Worm (Caenorhabditis elegans) whole organism, late embryonic: Measurements from ENCODE around the gene tag-276.

Experiments
- C08G9.2 ChIP-seq: sonication (generic microtip); optimal IDR thresholded peaks from 2 replicates; lab custom pipeline; 2016; ENCODE audit warnings: mild to moderate bottlenecking, missing genetic modification characterization, moderate library complexity, missing compliant biosample characterization
- K02D7.2 ChIP-seq: sonication (generic microtip); optimal IDR thresholded peaks from 2 replicates; lab custom pipeline; 2017; ENCODE audit warnings: mild to moderate bottlenecking, missing genetic modification characterization, missing compliant biosample characterization
- K09A11.1 ChIP-seq: sonication (generic microtip); optimal IDR thresholded peaks from 2 replicates; lab custom pipeline; 2017; ENCODE audit warnings: antibody characterized with exemption, mild to moderate bottlenecking, missing genetic modification characterization, missing compliant biosample characterization; ENCODE audit not compliant: insufficient read depth
- T23F11.4 ChIP-seq: fragments of 200-800 bp; sonication (Bioruptor generic); optimal IDR thresholded peaks from 2 replicates; lab custom pipeline; 2018; ENCODE audit warnings: mild to moderate bottlenecking, missing genetic modification characterization, missing compliant biosample characterization
- Y22D7AL.16 ChIP-seq: sonication (generic microtip); optimal IDR thresholded peaks from 2 replicates; lab custom pipeline; 2016; ENCODE audit warnings: missing genetic modification characterization, missing compliant biosample characterization
- ceh-14 ChIP-seq: sonication (generic microtip); optimal IDR thresholded peaks from 2 replicates; lab custom pipeline; 2016; ENCODE audit warnings: missing genotype, missing genetic modification characterization, missing compliant biosample characterization
- ceh-19 ChIP-seq: fragments of 200-800 bp; sonication (Bioruptor generic); optimal IDR thresholded peaks from 2 replicates; lab custom pipeline; 2018; ENCODE audit warnings: mild to moderate bottlenecking, missing genetic modification characterization, missing compliant biosample characterization
- ceh-30 ChIP-seq: fragments of 150-350 bp; optimal IDR thresholded peaks from 2 replicates; lab custom pipeline; 2014; ENCODE audit warnings: missing biosample characterization, missing genetic modification characterization
- ceh-34 ChIP-seq: sonication (generic microtip); optimal IDR thresholded peaks from 2 replicates; lab custom pipeline; 2016; ENCODE audit warnings: mild to moderate bottlenecking, missing genetic modification characterization, missing compliant biosample characterization
- ceh-48 ChIP-seq: sonication (generic microtip); optimal IDR thresholded peaks from 2 replicates; lab custom pipeline; 2016; ENCODE audit warnings: missing genetic modification characterization, inconsistent platforms, missing compliant biosample characterization
- ceh-9 ChIP-seq: sonication (generic microtip); optimal IDR thresholded peaks from 2 replicates; lab custom pipeline; 2016; ENCODE audit warnings: mild to moderate bottlenecking, missing genetic modification characterization, inconsistent platforms, missing compliant biosample characterization
- che-1 ChIP-seq: sonication (generic microtip); optimal IDR thresholded peaks from 2 replicates; lab custom pipeline; 2016; ENCODE audit warnings: mild to moderate bottlenecking, missing genetic modification characterization, missing compliant biosample characterization
- dve-1 ChIP-seq: sonication (generic microtip); optimal IDR thresholded peaks from 2 replicates; lab custom pipeline; 2017; ENCODE audit warnings: antibody characterized with exemption, mild to moderate bottlenecking, missing genetic modification characterization, missing compliant biosample characterization
- ets-4 ChIP-seq: sonication (generic microtip); optimal IDR thresholded peaks from 2 replicates; lab custom pipeline; 2016; ENCODE audit warnings: missing genetic modification characterization, missing compliant biosample characterization
- fkh-10 ChIP-seq: fragments of 150-350 bp; optimal IDR thresholded peaks from 2 replicates; lab custom pipeline; 2014; ENCODE audit warnings: missing biosample characterization, missing genetic modification reagents, missing genetic modification characterization
- gmeb-2 ChIP-seq: sonication (generic microtip); optimal IDR thresholded peaks from 2 replicates; lab custom pipeline; 2016; ENCODE audit warnings: missing genetic modification characterization, inconsistent platforms, missing compliant biosample characterization
- hlh-15 ChIP-seq: sonication (generic microtip); optimal IDR thresholded peaks from 2 replicates; lab custom pipeline; 2016; ENCODE audit warnings: missing genetic modification characterization, missing compliant biosample characterization
- hlh-6 ChIP-seq: sonication (generic microtip); optimal IDR thresholded peaks from 2 replicates; lab custom pipeline; 2016; ENCODE audit warnings: missing genotype, missing genetic modification characterization, missing compliant biosample characterization
- hlh-8 ChIP-seq: sonication (generic microtip); optimal IDR thresholded peaks from 2 replicates; lab custom pipeline; 2016; ENCODE audit warnings: missing genotype, missing genetic modification characterization, missing compliant biosample characterization
- madf-2 ChIP-seq: sonication (generic microtip); optimal IDR thresholded peaks from 2 replicates; lab custom pipeline; 2017; ENCODE audit warnings: missing genetic modification characterization, missing compliant biosample characterization
- nfya-1 ChIP-seq: sonication (generic microtip); optimal IDR thresholded peaks from 2 replicates; lab custom pipeline; 2017; ENCODE audit warnings: missing genetic modification characterization, mild to moderate bottlenecking, missing compliant biosample characterization, antibody characterized with exemption, moderate library complexity
- nhr-232 ChIP-seq: sonication (generic microtip); optimal IDR thresholded peaks from 2 replicates; lab custom pipeline; 2016; ENCODE audit warnings: missing genetic modification characterization, missing compliant biosample characterization
- npax-4 ChIP-seq: sonication (generic microtip); optimal IDR thresholded peaks from 2 replicates; lab custom pipeline; 2016; ENCODE audit warnings: missing genetic modification characterization, missing compliant biosample characterization
- pag-3 ChIP-seq: sonication (generic microtip); optimal IDR thresholded peaks from 2 replicates; lab custom pipeline; 2016; ENCODE audit warnings: missing compliant biosample characterization, missing genetic modification characterization, borderline replicate concordance
- pat-9 ChIP-seq: fragments of 200-800 bp; sonication (Bioruptor generic); optimal IDR thresholded peaks from 2 replicates; lab custom pipeline; 2018; ENCODE audit warnings: mild to moderate bottlenecking, missing genetic modification characterization, moderate library complexity, missing compliant biosample characterization
- pax-1 ChIP-seq: fragments of 150-350 bp; optimal IDR thresholded peaks from 2 replicates; lab custom pipeline; 2014; ENCODE audit warnings: missing biosample characterization, missing genetic modification characterization
- pqm-1 ChIP-seq: sonication (generic microtip); optimal IDR thresholded peaks from 2 replicates; lab custom pipeline; 2016; ENCODE audit warnings: missing genetic modification characterization, missing compliant biosample characterization
- ref-2 ChIP-seq: sonication (generic microtip); optimal IDR thresholded peaks from 2 replicates; lab custom pipeline; 2016; ENCODE audit warnings: missing genetic modification characterization, missing compliant biosample characterization
- rnt-1 ChIP-seq: sonication (generic microtip); optimal IDR thresholded peaks from 2 replicates; lab custom pipeline; 2016; ENCODE audit warnings: missing genetic modification characterization, missing compliant biosample characterization
- sox-2 ChIP-seq: fragments of 200-800 bp; sonication (Bioruptor generic); IDR thresholded peaks from 2 replicates; pipeline ENCODE4 v1.3.6; 2022; ENCODE audit warnings: missing genetic modification reagents, missing genetic modification characterization, missing compliant biosample characterization
- syd-9 ChIP-seq: sonication (generic microtip); optimal IDR thresholded peaks from 2 replicates; lab custom pipeline; 2016; ENCODE audit warnings: mild to moderate bottlenecking, missing genetic modification characterization, moderate library complexity, missing compliant biosample characterization
- tbx-2 ChIP-seq: sonication (generic microtip); optimal IDR thresholded peaks from 2 replicates; lab custom pipeline; 2016; ENCODE audit warnings: missing genetic modification characterization, missing compliant biosample characterization
- tbx-7 ChIP-seq: sonication (generic microtip); optimal IDR thresholded peaks from 2 replicates; lab custom pipeline; 2016; ENCODE audit warnings: missing genotype, missing genetic modification characterization, missing compliant biosample characterization
- unc-3 ChIP-seq, 2 experiments: fragments of 200-800 bp in 1 of 2; sonication (Bioruptor generic) in 1 of 2; sonication (generic microtip) in 1 of 2; conservative IDR thresholded peaks in 1 of 2; optimal IDR thresholded peaks in 1 of 2; 2 replicates each; pipeline versions ENCODE4 v1.3.6 to Lab custom; 2016 to 2022; ENCODE audit warnings: missing compliant biosample characterization in 2 of 2, missing genetic modification characterization in 2 of 2, missing genetic modification reagents in 1 of 2
- unc-55 ChIP-seq: sonication (generic microtip); optimal IDR thresholded peaks from 2 replicates; lab custom pipeline; 2017; ENCODE audit warnings: missing biosample characterization, missing genetic modification reagents, missing genetic modification characterization
- unc-86 ChIP-seq: sonication (generic microtip); optimal IDR thresholded peaks from 2 replicates; lab custom pipeline; 2016; ENCODE audit warnings: missing genetic modification characterization, missing compliant biosample characterization
- zip-5 ChIP-seq: sonication (generic microtip); optimal IDR thresholded peaks from 2 replicates; lab custom pipeline; 2016; ENCODE audit warnings: missing genetic modification characterization, missing compliant biosample characterization
- ztf-16 ChIP-seq: sonication (generic microtip); optimal IDR thresholded peaks from 2 replicates; lab custom pipeline; 2017; ENCODE audit warnings: missing genetic modification characterization, missing compliant biosample characterization

The tag-276 gene

ce11 chrII:12262567-12262966, 13.6 kb upstream of the tag-276 start:
- TF ChIP-seq unc-55 = peak; percentile 31
- peak; percentile 38 for TF ChIP-seq rnt-1 (tag; lab: Kevin White, UChicago)
- TF ChIP-seq C08G9.2 (tag; lab: Kevin White, UChicago) = no peak
- TF ChIP-seq tbx-7 = no peak
- no peak for TF ChIP-seq T23F11.4
- no peak for TF ChIP-seq pag-3
- TF ChIP-seq ztf-16 (tag; lab: Kevin White, UChicago) = no peak
- TF ChIP-seq tbx-2 (tag; lab: Kevin White, UChicago) = peak; percentile 14
- TF ChIP-seq hlh-6 (tag; lab: Kevin White, UChicago) = no peak
- no peak for TF ChIP-seq ceh-14 (tag; lab: Kevin White, UChicago)
- TF ChIP-seq pax-1 = peak; percentile 20
- no peak for TF ChIP-seq unc-86 (tag; lab: Kevin White, UChicago)
- peak; percentile 3 for TF ChIP-seq ref-2 (tag; lab: Kevin White, UChicago)

DNA sequence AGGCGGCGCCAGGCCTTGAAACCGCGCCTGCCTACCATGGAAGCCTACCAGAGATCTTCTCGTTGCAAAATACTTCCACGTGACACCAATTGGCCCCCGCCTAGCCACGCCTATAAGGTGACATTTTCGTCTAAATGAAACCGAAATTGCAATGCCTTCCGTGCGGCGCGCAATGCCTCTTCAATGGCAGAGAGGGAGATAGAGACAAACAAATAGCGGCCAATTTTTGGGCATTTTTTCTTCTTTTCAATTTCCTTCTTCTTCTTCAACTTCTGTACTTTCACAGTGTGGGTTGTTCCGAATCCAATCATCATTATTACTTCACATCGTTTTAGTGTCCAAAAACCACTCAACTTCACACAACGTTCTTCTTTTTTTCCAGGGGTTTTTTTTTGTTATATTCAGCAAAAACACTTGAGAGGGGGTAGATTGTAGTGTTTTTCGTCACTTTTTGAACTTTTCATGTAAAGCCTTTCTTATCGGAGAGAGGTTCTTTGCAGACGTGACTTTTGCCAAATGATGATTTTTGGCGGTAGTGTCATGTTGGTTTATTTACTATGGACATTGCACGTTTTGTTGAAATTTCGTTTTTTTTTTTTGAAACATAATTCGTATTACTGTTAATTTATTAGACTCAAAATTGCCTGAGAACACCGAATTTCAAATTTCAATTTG, 12.3 kb upstream of the tag-276 start:
- no peak for TF ChIP-seq pat-9

DNA sequence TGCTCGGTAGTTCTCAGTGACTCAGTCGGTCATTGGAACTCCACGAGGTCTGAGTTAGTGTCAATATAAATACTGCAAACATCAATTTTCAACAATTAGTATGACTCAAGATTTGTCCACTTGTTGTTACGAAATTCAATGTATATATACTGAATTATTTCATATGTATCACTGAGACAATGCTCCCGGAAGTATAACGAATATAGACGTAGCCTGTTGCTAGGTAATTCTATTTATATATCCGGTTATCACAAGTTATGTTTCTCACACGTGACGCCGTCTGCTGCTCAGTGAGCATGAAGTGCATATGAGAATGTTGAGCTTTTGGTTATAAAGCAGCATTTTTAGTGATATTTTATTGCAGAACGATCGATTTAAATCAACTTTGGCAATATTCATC, 11.6 kb upstream of the tag-276 start:
- TF ChIP-seq nhr-232 (tag; lab: Kevin White, UChicago) = no peak
- TF ChIP-seq zip-5 (tag; lab: Kevin White, UChicago) = no peak
- no peak for TF ChIP-seq ceh-30 (tag; lab: Kevin White, UChicago)
- TF ChIP-seq tbx-7 = no peak
- no peak for TF ChIP-seq unc-86 (tag; lab: Kevin White, UChicago)
- no peak for TF ChIP-seq hlh-15 (tag; lab: Kevin White, UChicago)
- no peak for TF ChIP-seq nfya-1 (tag; lab: Kevin White, UChicago)
- no peak for TF ChIP-seq npax-4
- TF ChIP-seq pax-1 = no peak
- no peak for TF ChIP-seq ceh-34 (tag; lab: Kevin White, UChicago)
- TF ChIP-seq unc-3 (GFP tag; conservative IDR thresholded peaks at IDR 0.05; lab: Robert Waterston, UW) = no peak
- no peak for TF ChIP-seq unc-3 (tag; optimal IDR thresholded peaks at IDR 0.05; lab: Kevin White, UChicago)
- no peak for TF ChIP-seq ref-2 (tag; lab: Kevin White, UChicago)
- TF ChIP-seq K02D7.2 (tag; lab: Kevin White, UChicago) = no peak
- no peak for TF ChIP-seq ceh-48 (tag; lab: Kevin White, UChicago)
- TF ChIP-seq sox-2 = no peak
- no peak for TF ChIP-seq pqm-1 (tag; lab: Kevin White, UChicago)
- TF ChIP-seq madf-2 = no peak
- TF ChIP-seq fkh-10 = no peak

- no peak for TF ChIP-seq ceh-48 (tag; lab: Kevin White, UChicago)
- no peak for TF ChIP-seq ceh-9 (tag; lab: Kevin White, UChicago)
- no peak for TF ChIP-seq hlh-6 (tag; lab: Kevin White, UChicago)
- TF ChIP-seq tbx-7 = no peak
- no peak for TF ChIP-seq ets-4 (tag; lab: Kevin White, UChicago)
- no peak for TF ChIP-seq Y22D7AL.16 (tag; lab: Kevin White, UChicago)
- no peak for TF ChIP-seq pag-3
- no peak for TF ChIP-seq K09A11.1 (tag; lab: Kevin White, UChicago)
- no peak for TF ChIP-seq che-1 (tag; lab: Kevin White, UChicago)
- TF ChIP-seq gmeb-2 = no peak
- no peak for TF ChIP-seq nfya-1 (tag; lab: Kevin White, UChicago)
- no peak for TF ChIP-seq dve-1 (tag; lab: Kevin White, UChicago)
- TF ChIP-seq ceh-19 (GFP tag; lab: Kevin White, UChicago) = no peak
- TF ChIP-seq hlh-8 (tag; lab: Kevin White, UChicago) = no peak
- TF ChIP-seq syd-9 = no peak
- TF ChIP-seq, all 69 proteins: peak for 0
Measured at ce11 chrII:12257095-12257494, 8.2 kb upstream of the tag-276 start.
